Worm (Caenorhabditis elegans): ENCODE data around the gene mrpl-12.

- TF ChIP-seq ama-1 (optimal IDR thresholded peaks at IDR 0.05): no peak
- no peak for TF ChIP-seq flt-1 (GFP tag; IDR thresholded peaks at IDR 0.05)
- no peak for TF ChIP-seq tbx-11 (GFP tag; IDR thresholded peaks at IDR 0.05)
- no peak for TF ChIP-seq tra-4 (tag; optimal IDR thresholded peaks at IDR 0.05)
- TF ChIP-seq F13C5.2 (tag; optimal IDR thresholded peaks at IDR 0.05): peak; percentile 79
- TF ChIP-seq ceh-36 (tag; optimal IDR thresholded peaks at IDR 0.05): peak; percentile 53
- 0 out of 2 replicates have a peak, but pooled peaks have one; percentile 69 for TF ChIP-seq scrt-1 (GFP tag; IDR thresholded peaks at IDR 0.05)
- no peak for TF ChIP-seq B0310.2 (tag; optimal IDR thresholded peaks at IDR 0.05)
Measured at ce11 chrIII:10706972-10707438, 556 bp upstream of the mrpl-12 start, which contains the start of the genes Y39A1A.21 and Y39A1A.22.
